Worm (Caenorhabditis elegans): ENCODE measurements around the gene C46F11.5.

- TF ChIP-seq nhr-23 (tag; optimal IDR thresholded peaks at IDR 0.05), result peak; percentile 27
- no peak for TF ChIP-seq skn-1 (tag; optimal IDR thresholded peaks at IDR 0.05)
Observed at ce11 chrIII:3620652-3621051, 36.8 kb downstream of the C46F11.5 start.

Measured in whole organism, L3 larva.